Fruit fly (Drosophila melanogaster): ENCODE measurements around the gene chas.

DNA sequence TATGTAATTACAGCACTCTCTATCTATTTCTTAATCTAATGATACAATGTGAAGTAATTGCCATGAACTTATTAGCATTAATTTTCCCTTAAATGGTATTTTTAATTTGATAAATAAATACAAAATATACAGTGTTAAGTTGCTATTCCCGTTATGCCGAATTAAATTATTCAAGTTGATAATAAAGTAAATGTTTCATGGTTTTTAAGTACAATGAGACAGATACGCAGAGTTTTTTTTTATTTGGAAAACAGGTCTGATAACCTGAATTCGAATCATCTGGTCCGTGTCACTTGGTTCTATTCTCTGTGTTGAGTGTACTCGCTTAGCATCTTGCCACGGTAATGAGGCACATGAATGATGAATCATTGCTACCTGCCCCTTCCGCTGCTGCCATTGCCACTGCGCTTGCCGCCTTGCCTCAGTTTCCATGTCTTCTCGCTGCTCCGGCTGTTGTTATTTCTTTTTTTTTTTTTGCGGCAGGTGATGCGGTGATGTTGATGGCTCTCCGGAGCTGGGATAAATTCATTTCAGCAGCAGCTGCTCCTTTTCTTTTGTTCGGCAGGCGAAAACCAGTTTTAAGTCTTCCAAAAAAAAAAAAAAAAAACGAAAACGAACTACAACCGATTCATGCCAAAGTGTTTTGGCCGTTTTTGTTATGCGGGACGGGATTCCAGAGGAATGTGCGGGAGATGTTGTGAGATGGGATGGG lies 47.3 kb upstream of the chas start:
- TF ChIP-seq psq (optimal IDR thresholded peaks at IDR 0.05) (no peak), CG8478 (optimal IDR thresholded peaks at IDR 0.05) (no peak), EcR (GFP tag; optimal IDR thresholded peaks at IDR 0.05) (no peak), usp (GFP tag; optimal IDR thresholded peaks at IDR 0.05) (no peak)

Data from whole organism.